Worm (Caenorhabditis elegans) whole organism, midembryonic: Measurements from ENCODE around the gene srx-77.

Experiments
- T22C8.4 ChIP-seq: fragments of 200-800 bp; sonication (Bioruptor generic); IDR thresholded peaks from 2 replicates; pipeline ENCODE4 v1.3.6; 2022; ENCODE audit warnings: missing genetic modification characterization, missing compliant biosample characterization
- flt-1 ChIP-seq: fragments of 200-800 bp; sonication (Bioruptor generic); IDR thresholded peaks from 2 replicates; pipeline ENCODE4 v1.3.6; 2022; ENCODE audit warnings: missing genetic modification characterization, missing compliant biosample characterization
- ref-1 ChIP-seq: fragments of 200-800 bp; sonication (Bioruptor generic); conservative IDR thresholded peaks from 2 replicates; pipeline ENCODE4 v1.3.6; 2022; ENCODE audit warnings: missing genetic modification reagents, missing genetic modification characterization, missing compliant biosample characterization
- ztf-29 ChIP-seq: fragments of 200-800 bp; sonication (Bioruptor generic); IDR thresholded peaks from 2 replicates; pipeline ENCODE4 v1.3.6; 2022; ENCODE audit warnings: missing genetic modification reagents, missing genetic modification characterization, missing compliant biosample characterization

ce11 chrV:4642691-4643090 is 25.8 kb downstream of the srx-77 start, which contains the start of gene soc-1:
- TF ChIP-seq T22C8.4 (GFP tag; lab: Robert Waterston, UW) (no peak), flt-1 (no peak), ref-1 (GFP tag; lab: Robert Waterston, UW) (no peak), ztf-29 (GFP tag; lab: Robert Waterston, UW) (no peak)
